Worm (Caenorhabditis elegans): ENCODE data around the gene F08F8.10.

Gene F08F8.10

DNA sequence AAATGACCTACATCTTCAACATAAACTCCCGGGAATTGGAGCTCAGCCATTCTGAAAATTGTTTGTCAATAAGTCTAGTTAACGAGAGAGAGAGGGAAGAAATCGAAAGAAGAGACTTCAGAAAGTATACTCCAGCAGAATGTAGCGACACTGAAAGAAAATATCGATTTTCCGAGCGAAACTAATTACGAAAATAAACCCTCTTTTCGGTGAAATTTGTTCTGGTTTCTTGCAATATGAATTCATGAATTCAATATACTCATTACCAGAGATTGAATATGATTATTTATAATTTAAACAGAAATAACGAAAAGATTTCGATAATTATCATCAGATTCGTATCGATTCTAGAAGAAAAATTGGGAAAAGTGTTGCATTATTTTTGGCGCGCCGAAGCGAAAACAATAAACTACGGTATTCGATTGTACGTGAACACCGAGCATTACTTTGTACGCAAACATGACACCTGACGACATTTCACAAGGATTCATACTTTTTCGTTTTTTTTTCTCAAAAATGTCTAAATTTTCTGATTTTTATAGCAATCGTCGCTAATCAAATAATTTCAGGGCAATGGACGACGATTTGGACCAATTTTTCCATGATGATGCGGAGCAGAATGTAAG, 24.5 kb upstream of the F08F8.10 start, which contains the start of the genes hmg-4 and T20B12.3:
Gene hmg-4, minus strand, starts transcription at position 51 of the 626 bp plus-strand sequence.
Gene T20B12.3, plus strand, starts transcription at position 570 of the 626 bp plus-strand sequence.
- TF ChIP-seq ceh-13 (GFP tag; optimal IDR thresholded peaks at IDR 0.05): no peak
- peak; percentile 18 for TF ChIP-seq F13C5.2 (tag; optimal IDR thresholded peaks at IDR 0.05)

- no peak for TF ChIP-seq pes-1 (GFP tag; IDR thresholded peaks at IDR 0.05)
- TF ChIP-seq ceh-13 (GFP tag; optimal IDR thresholded peaks at IDR 0.05): no peak
- no peak for TF ChIP-seq scrt-1 (GFP tag; IDR thresholded peaks at IDR 0.05)
- no peak for TF ChIP-seq tbx-37 (GFP tag; conservative IDR thresholded peaks at IDR 0.05)
These were observed 22.9 kb upstream of the F08F8.10 start for ce11 chrIII:7380120-7380519.

ce11 chrIII:7378945-7379344, 21.8 kb upstream of the F08F8.10 start, which contains the start of gene T20B12.7:
T20B12.7 (minus strand) TSS chrIII:7379045.
- TF ChIP-seq tbx-11 (GFP tag; IDR thresholded peaks at IDR 0.05): no peak
- TF ChIP-seq pes-1 (GFP tag; IDR thresholded peaks at IDR 0.05): no peak
- TF ChIP-seq scrt-1 (GFP tag; IDR thresholded peaks at IDR 0.05): no peak
- no peak for TF ChIP-seq B0310.2 (tag; optimal IDR thresholded peaks at IDR 0.05)
- no peak for TF ChIP-seq hmg-4 (GFP tag; optimal IDR thresholded peaks at IDR 0.05)
- TF ChIP-seq F13C5.2 (tag; optimal IDR thresholded peaks at IDR 0.05): no peak
- TF ChIP-seq ama-1 (optimal IDR thresholded peaks at IDR 0.05): no peak
- TF ChIP-seq aly-1 (tag; optimal IDR thresholded peaks at IDR 0.05): no peak
- no peak for TF ChIP-seq hnd-1 (tag; optimal IDR thresholded peaks at IDR 0.05)
- no peak for TF ChIP-seq ets-7 (tag; optimal IDR thresholded peaks at IDR 0.05)
- TF ChIP-seq ceh-13 (GFP tag; optimal IDR thresholded peaks at IDR 0.05): no peak
- no peak for TF ChIP-seq ceh-36 (tag; optimal IDR thresholded peaks at IDR 0.05)
- TF ChIP-seq hmbx-1 (tag; optimal IDR thresholded peaks at IDR 0.05): no peak
- no peak for TF ChIP-seq sea-1 (GFP tag; conservative IDR thresholded peaks at IDR 0.05)
- no peak for TF ChIP-seq tbx-37 (GFP tag; conservative IDR thresholded peaks at IDR 0.05)
- TF ChIP-seq tra-4 (tag; optimal IDR thresholded peaks at IDR 0.05): no peak
- TF ChIP-seq flt-1 (GFP tag; IDR thresholded peaks at IDR 0.05): no peak

- TF ChIP-seq hmg-4 (GFP tag; optimal IDR thresholded peaks at IDR 0.05) (peak; percentile 15), ets-7 (tag; optimal IDR thresholded peaks at IDR 0.05) (no peak)
These were observed 21.3 kb upstream of the F08F8.10 start for ce11 chrIII:7378522-7378921.

- TF ChIP-seq hmg-4 (GFP tag; optimal IDR thresholded peaks at IDR 0.05) (peak; percentile 86), sea-1 (GFP tag; conservative IDR thresholded peaks at IDR 0.05) (no peak)
These were observed 19.1 kb upstream of the F08F8.10 start for ce11 chrIII:7376143-7376802.

ce11 chrIII:7375434-7375833, 18.2 kb upstream of the F08F8.10 start:
- TF ChIP-seq hmg-4 (GFP tag; optimal IDR thresholded peaks at IDR 0.05): no peak
- no peak for TF ChIP-seq flt-1 (GFP tag; IDR thresholded peaks at IDR 0.05)
- TF ChIP-seq tbx-11 (GFP tag; IDR thresholded peaks at IDR 0.05): no peak
- TF ChIP-seq hmbx-1 (tag; optimal IDR thresholded peaks at IDR 0.05): no peak
- no peak for TF ChIP-seq pes-1 (GFP tag; IDR thresholded peaks at IDR 0.05)
- no peak for TF ChIP-seq hnd-1 (tag; optimal IDR thresholded peaks at IDR 0.05)
- TF ChIP-seq scrt-1 (GFP tag; IDR thresholded peaks at IDR 0.05): no peak
- no peak for TF ChIP-seq B0310.2 (tag; optimal IDR thresholded peaks at IDR 0.05)
- no peak for TF ChIP-seq ets-7 (tag; optimal IDR thresholded peaks at IDR 0.05)
- TF ChIP-seq sea-1 (GFP tag; conservative IDR thresholded peaks at IDR 0.05): no peak
- TF ChIP-seq tbx-37 (GFP tag; conservative IDR thresholded peaks at IDR 0.05): no peak
- TF ChIP-seq ama-1 (optimal IDR thresholded peaks at IDR 0.05): no peak
- TF ChIP-seq tra-4 (tag; optimal IDR thresholded peaks at IDR 0.05): no peak
- TF ChIP-seq F13C5.2 (tag; optimal IDR thresholded peaks at IDR 0.05): no peak
- no peak for TF ChIP-seq aly-1 (tag; optimal IDR thresholded peaks at IDR 0.05)
- TF ChIP-seq ceh-13 (GFP tag; optimal IDR thresholded peaks at IDR 0.05): no peak
- no peak for TF ChIP-seq ceh-36 (tag; optimal IDR thresholded peaks at IDR 0.05)

ce11 chrIII:7374681-7375271, 17.6 kb upstream of the F08F8.10 start, which contains the start of gene mml-1:
mml-1 (minus strand) TSS chrIII:7374731.
- TF ChIP-seq F13C5.2 (tag; optimal IDR thresholded peaks at IDR 0.05): no peak
- TF ChIP-seq tbx-37 (GFP tag; conservative IDR thresholded peaks at IDR 0.05): no peak
- no peak for TF ChIP-seq tra-4 (tag; optimal IDR thresholded peaks at IDR 0.05)
- TF ChIP-seq hnd-1 (tag; optimal IDR thresholded peaks at IDR 0.05): no peak
- no peak for TF ChIP-seq aly-1 (tag; optimal IDR thresholded peaks at IDR 0.05)
- no peak for TF ChIP-seq sea-1 (GFP tag; conservative IDR thresholded peaks at IDR 0.05)

DNA sequence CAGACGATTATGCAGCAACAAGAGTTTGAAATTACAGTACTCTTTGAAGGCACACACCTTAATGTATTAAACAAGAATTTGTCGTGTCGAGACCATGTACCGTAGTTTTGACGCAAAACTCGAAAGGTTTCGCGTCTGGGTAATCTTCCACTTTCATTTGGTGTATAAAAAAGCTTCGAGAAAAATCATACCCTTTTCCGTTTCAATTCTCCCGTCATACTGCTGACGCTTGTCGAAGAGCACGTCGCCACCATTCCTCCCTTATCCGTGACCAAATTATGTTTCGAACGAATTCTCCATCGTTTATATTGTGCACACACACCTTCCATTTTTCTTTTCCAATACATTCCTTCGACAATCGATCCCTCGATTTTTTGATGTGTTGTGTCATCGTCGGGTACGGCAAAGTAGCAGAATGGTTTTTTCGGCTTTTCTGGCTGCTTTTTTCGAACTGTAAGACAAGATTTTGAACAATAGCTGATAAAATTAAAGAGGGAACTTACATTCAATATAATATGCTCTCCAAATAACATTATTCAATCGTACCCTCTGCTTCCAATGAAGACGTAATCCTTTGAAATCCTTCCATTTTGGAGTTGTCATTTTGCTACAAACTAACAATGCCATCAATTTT, 16.7 kb upstream of the F08F8.10 start:
- no peak for TF ChIP-seq tra-4 (tag; optimal IDR thresholded peaks at IDR 0.05)
- TF ChIP-seq hmg-4 (GFP tag; optimal IDR thresholded peaks at IDR 0.05): no peak
